Worm (Caenorhabditis elegans) whole organism, midembryonic: ENCODE results near the gene peli-1.

Experiments
- T22C8.4 ChIP-seq: fragments of 200-800 bp; sonication (Bioruptor generic); IDR thresholded peaks from 2 replicates; pipeline ENCODE4 v1.3.6; 2022; ENCODE audit warnings: missing genetic modification characterization, missing compliant biosample characterization
- cog-1 ChIP-seq: sonication (generic microtip); optimal IDR thresholded peaks from 2 replicates; lab custom pipeline; 2016; ENCODE audit warnings: missing genetic modification characterization, missing compliant biosample characterization
- flt-1 ChIP-seq: fragments of 200-800 bp; sonication (Bioruptor generic); IDR thresholded peaks from 2 replicates; pipeline ENCODE4 v1.3.6; 2022; ENCODE audit warnings: missing genetic modification characterization, missing compliant biosample characterization
- ztf-29 ChIP-seq: fragments of 200-800 bp; sonication (Bioruptor generic); IDR thresholded peaks from 2 replicates; pipeline ENCODE4 v1.3.6; 2022; ENCODE audit warnings: missing genetic modification reagents, missing genetic modification characterization, missing compliant biosample characterization

- TF ChIP-seq cog-1 (no peak), ztf-29 (GFP tag; lab: Robert Waterston, UW) (no peak), flt-1 (GFP tag; lab: Robert Waterston, UW) (no peak), T22C8.4 (GFP tag; lab: Robert Waterston, UW) (no peak)
These were observed 40.6 kb downstream of the peli-1 start for ce11 chrV:5746237-5746636.
